Worm (Caenorhabditis elegans): ENCODE results near the gene srb-1.
"Not testable (repeated sequence)": the region's sequence is repeated elsewhere in the genome, so short reads cannot be mapped to it uniquely, and the experiment has no call there.

The srb-1 gene

ce11 chrII:5171610-5172009 is 778 bp upstream of the srb-1 start, which contains the start of gene C27D6.15:
Gene C27D6.15 (plus strand): TSS chrII:5171910.
- TF ChIP-seq C06A6.2 (GFP tag; conservative IDR thresholded peaks at IDR 0.05) (no peak), F55B11.4 (tag; optimal IDR thresholded peaks at IDR 0.05; ENCODE audit: borderline replicate concordance, insufficient read depth) (no peak), lin-54 (GFP tag; optimal IDR thresholded peaks at IDR 0.05) (no peak), lin-26 (GFP tag; IDR thresholded peaks at IDR 0.05) (no peak), ceh-79 (tag; optimal IDR thresholded peaks at IDR 0.05) (no peak), zim-3 (tag; optimal IDR thresholded peaks at IDR 0.05) (no peak), mcd-1 (GFP tag; IDR thresholded peaks at IDR 0.05) (no peak), B0019.2 (GFP tag; conservative IDR thresholded peaks at IDR 0.05) (no peak), nhr-90 (tag; optimal IDR thresholded peaks at IDR 0.05) (no peak), rec-8 (tag; optimal IDR thresholded peaks at IDR 0.05) (no peak), attf-6 (GFP tag; IDR thresholded peaks at IDR 0.05) (no peak), F37B4.10 (GFP tag; IDR thresholded peaks at IDR 0.05) (no peak), F33H1.4 (GFP tag; IDR thresholded peaks at IDR 0.05) (no peak)

- TF ChIP-seq ekl-4 (GFP tag; IDR thresholded peaks at IDR 0.05): no peak
Observed at ce11 chrII:5166738-5167137, 4.1 kb downstream of the srb-1 start, which contains the start of gene srb-3. Gene srb-3 (minus strand): TSS chrII:5166838.

ce11 chrII:5163283-5163682 is 7.5 kb downstream of the srb-1 start, which contains the start of gene srb-5:
Gene srb-5 (minus strand): TSS chrII:5163383.
- TF ChIP-seq rcor-1 (GFP tag; IDR thresholded peaks at IDR 0.05) (no peak), F37B4.10 (GFP tag; IDR thresholded peaks at IDR 0.05) (no peak), ztf-3 (GFP tag; optimal IDR thresholded peaks at IDR 0.05) (no peak), mes-4 (tag; optimal IDR thresholded peaks at IDR 0.05) (no peak)

- TF ChIP-seq ceh-40 (GFP tag; IDR thresholded peaks at IDR 0.05) (no peak), snpc-3.4 (tag; optimal IDR thresholded peaks at IDR 0.05) (no peak), madf-8 (GFP tag; conservative IDR thresholded peaks at IDR 0.05) (no peak), him-1 (tag; optimal IDR thresholded peaks at IDR 0.05) (no peak), akir-1 (GFP tag; optimal IDR thresholded peaks at IDR 0.05) (no peak), rec-8 (tag; optimal IDR thresholded peaks at IDR 0.05) (no peak), nhr-120 (GFP tag; IDR thresholded peaks at IDR 0.05) (no peak), zim-3 (tag; optimal IDR thresholded peaks at IDR 0.05) (no peak), Y95B8A.8 (GFP tag; IDR thresholded peaks at IDR 0.05) (no peak), aptf-2 (GFP tag; conservative IDR thresholded peaks at IDR 0.05) (no peak), hlh-12 (tag; optimal IDR thresholded peaks at IDR 0.05) (no peak), tbp1 (GFP tag; optimal IDR thresholded peaks at IDR 0.05) (no peak), ztf-28 (GFP tag; IDR thresholded peaks at IDR 0.05) (no peak), mel-28 (tag; optimal IDR thresholded peaks at IDR 0.05; ENCODE audit: borderline replicate concordance) (no peak), zfh-2 (GFP tag; conservative IDR thresholded peaks at IDR 0.05) (no peak), snpc-1.1 (tag; optimal IDR thresholded peaks at IDR 0.05; ENCODE audit: insufficient read depth) (no peak), egrh-3 (GFP tag; IDR thresholded peaks at IDR 0.05) (no peak), gei-17 (GFP tag; optimal IDR thresholded peaks at IDR 0.05) (no peak)
Observed at ce11 chrII:5161102-5161501, 9.7 kb downstream of the srb-1 start, which contains the start of gene C27D6.11. Gene C27D6.11 (minus strand): TSS chrII:5161202.

ce11 chrII:5158774-5159173 is 12.1 kb downstream of the srb-1 start, which contains the start of gene F58A6.9:
Gene F58A6.9 (minus strand): TSS chrII:5158874.
- not testable (repeated sequence) for TF ChIP-seq hrde-1 (tag; optimal IDR thresholded peaks at IDR 0.05; ENCODE audit: borderline replicate concordance); lsy-27 (tag; optimal IDR thresholded peaks at IDR 0.05; ENCODE audit: borderline replicate concordance, insufficient read depth); B0019.2 (GFP tag; conservative IDR thresholded peaks at IDR 0.05)

Measured in whole organism, young adult.